Fruit fly (Drosophila melanogaster) whole organism, embryonic: ENCODE measurements around the gene dome.

Experiments used
- Bgb ChIP-seq: fragments of 200-800 bp; sonication (Bioruptor generic); IDR thresholded peaks from 2 replicates; pipeline ENCODE4 v1.3.6; 2022; ENCODE audit warnings: missing biosample characterization, missing genetic modification characterization; ENCODE audit not compliant: partially characterized antibody
- CG11696 ChIP-seq: fragments of 200-800 bp; sonication (Bioruptor generic); IDR thresholded peaks from 2 replicates; pipeline ENCODE4 v1.3.6; 2022; ENCODE audit warnings: missing biosample characterization, missing genetic modification characterization
- CG12236 ChIP-seq: fragments of 200-800 bp; sonication (Bioruptor generic); optimal IDR thresholded peaks from 2 replicates; lab custom pipeline; 2016; ENCODE audit warnings: missing biosample characterization, missing genetic modification characterization
- CG13123 ChIP-seq: fragments of 200-800 bp; sonication (Bioruptor generic); optimal IDR thresholded peaks from 2 replicates; lab custom pipeline; 2016; ENCODE audit warnings: missing biosample characterization, missing genetic modification characterization
- CG13287 ChIP-seq: fragments of 200-800 bp; sonication (Bioruptor generic); IDR thresholded peaks from 2 replicates; pipeline ENCODE4 v1.3.6; 2022; ENCODE audit warnings: missing biosample characterization, missing genetic modification characterization; ENCODE audit not compliant: partially characterized antibody
- CG13624 ChIP-seq: fragments of 200-800 bp; sonication (Bioruptor generic); optimal IDR thresholded peaks from 2 replicates; lab custom pipeline; 2016; ENCODE audit warnings: missing biosample characterization, missing genetic modification characterization
- CG15269 ChIP-seq: fragments of 200-800 bp; sonication (Bioruptor generic); optimal IDR thresholded peaks from 2 replicates; lab custom pipeline; 2018; ENCODE audit warnings: missing biosample characterization, mild to moderate bottlenecking, missing genetic modification characterization, moderate library complexity
- CG17361 ChIP-seq: fragments of 200-800 bp; sonication (Bioruptor generic); IDR thresholded peaks from 3 replicates; pipeline ENCODE4 v1.3.6; 2022; ENCODE audit warnings: missing biosample characterization, missing genetic modification characterization
- CG18599 ChIP-seq: fragments of 200-800 bp; sonication (Bioruptor generic); optimal IDR thresholded peaks from 3 replicates; lab custom pipeline; 2017; ENCODE audit warnings: missing biosample characterization, missing genetic modification characterization, mild to moderate bottlenecking, moderate library complexity, missing genetic modification reagents
- CG2875 ChIP-seq: fragments of 200-800 bp; sonication (Bioruptor generic); optimal IDR thresholded peaks from 2 replicates; lab custom pipeline; 2017; ENCODE audit warnings: missing biosample characterization, mild to moderate bottlenecking, missing genetic modification characterization, missing genetic modification reagents
- CG30020 ChIP-seq: fragments of 200-800 bp; optimal IDR thresholded peaks from 2 replicates; lab custom pipeline; 2019; ENCODE audit warnings: missing biosample characterization, mild to moderate bottlenecking, missing genetic modification characterization, moderate library complexity
- CG30403 ChIP-seq: fragments of 200-800 bp; sonication (Bioruptor generic); optimal IDR thresholded peaks from 3 replicates; lab custom pipeline; 2016; ENCODE audit warnings: missing biosample characterization, missing genetic modification characterization
- CG34224 ChIP-seq: fragments of 200-800 bp; sonication (Bioruptor generic); IDR thresholded peaks from 3 replicates; pipeline ENCODE4 v1.3.6; 2022; ENCODE audit warnings: missing biosample characterization, missing genetic modification characterization; ENCODE audit not compliant: partially characterized antibody
- CG3847 ChIP-seq: fragments of 200-800 bp; sonication (Bioruptor generic); IDR thresholded peaks from 2 replicates; pipeline ENCODE4 v1.3.6; 2022; ENCODE audit warnings: missing biosample characterization, missing genetic modification characterization
- CG43689 ChIP-seq: fragments of 200-800 bp; sonication (Bioruptor generic); IDR thresholded peaks from 2 replicates; pipeline ENCODE4 v1.3.6; 2022; ENCODE audit warnings: missing biosample characterization, missing genetic modification characterization
- CG4707 ChIP-seq: fragments of 200-800 bp; sonication (Bioruptor generic); optimal IDR thresholded peaks from 2 replicates; lab custom pipeline; 2018; ENCODE audit warnings: missing biosample characterization, mild to moderate bottlenecking, missing genetic modification characterization, moderate library complexity
- CG6791 ChIP-seq: fragments of 200-800 bp; sonication (Bioruptor generic); IDR thresholded peaks from 3 replicates; pipeline ENCODE4 v1.3.6; 2022; ENCODE audit warnings: missing biosample characterization, missing genetic modification characterization; ENCODE audit not compliant: partially characterized antibody
- D19A ChIP-seq: fragments of 200-800 bp; optimal IDR thresholded peaks from 3 replicates; lab custom pipeline; 2019; ENCODE audit warnings: missing biosample characterization, mild to moderate bottlenecking, missing genetic modification characterization, moderate library complexity
- Dbx ChIP-seq: fragments of 200-800 bp; sonication (Bioruptor generic); IDR thresholded peaks from 3 replicates; pipeline ENCODE4 v1.3.6; 2022; ENCODE audit warnings: missing biosample characterization, missing genetic modification characterization
- Deaf1 ChIP-seq: fragments of 200-800 bp; optimal IDR thresholded peaks from 3 replicates; lab custom pipeline; 2019; ENCODE audit warnings: missing biosample characterization, mild to moderate bottlenecking, missing genetic modification characterization, moderate library complexity
- Dref ChIP-seq: fragments of 200-800 bp; sonication (Bioruptor generic); IDR thresholded peaks from 2 replicates; pipeline ENCODE4 v1.3.6; 2022; ENCODE audit warnings: missing biosample characterization, missing genetic modification characterization
- ERR ChIP-seq: fragments of 200-800 bp; sonication (Bioruptor generic); optimal IDR thresholded peaks from 2 replicates; lab custom pipeline; 2016; ENCODE audit warnings: missing biosample characterization, missing genetic modification characterization
- H2.0 ChIP-seq: fragments of 200-800 bp; sonication (Bioruptor generic); IDR thresholded peaks from 2 replicates; pipeline ENCODE4 v1.3.6; 2022; ENCODE audit warnings: missing biosample characterization, missing genetic modification characterization
- HLHmδ ChIP-seq: fragments of 200-800 bp; sonication (Bioruptor generic); optimal IDR thresholded peaks from 2 replicates; lab custom pipeline; 2018; ENCODE audit warnings: missing biosample characterization, mild to moderate bottlenecking, missing genetic modification characterization, moderate library complexity
- Hey ChIP-seq: fragments of 200-800 bp; sonication (Bioruptor generic); optimal IDR thresholded peaks from 3 replicates; lab custom pipeline; 2018; ENCODE audit warnings: missing biosample characterization, mild to moderate bottlenecking, missing genetic modification characterization
- Jarid2 ChIP-seq: fragments of 200-800 bp; sonication (Bioruptor generic); optimal IDR thresholded peaks from 3 replicates; lab custom pipeline; 2017; ENCODE audit warnings: mild to moderate bottlenecking, missing biosample characterization, missing genetic modification reagents, missing genetic modification characterization
- Med ChIP-seq: fragments of 200-800 bp; sonication (Bioruptor generic); peaks from one replicate; lab custom pipeline; 2016; ENCODE audit warnings: missing biosample characterization, missing genetic modification characterization, mild to moderate bottlenecking, inconsistent platforms, moderate library complexity
- Rfx ChIP-seq: fragments of 200-800 bp; sonication (Bioruptor generic); IDR thresholded peaks from 2 replicates; pipeline ENCODE4 v1.3.6; 2022; ENCODE audit warnings: missing biosample characterization, missing genetic modification characterization
- Tbp ChIP-seq: fragments of >200 bp; optimal IDR thresholded peaks from 2 replicates; lab custom pipeline; 2018; ENCODE audit warnings: missing biosample characterization, missing genetic modification characterization
- Trl ChIP-seq, 3 experiments: fragments of >200 bp in 2 of 3; fragments of 200-800 bp in 1 of 3; sonication (Bioruptor generic) in 1 of 3; optimal IDR thresholded peaks; 2 replicates in 1 of 3; 3 replicates in 2 of 3; lab custom pipeline; 2016 to 2017; ENCODE audit warnings: missing biosample characterization in 1 of 3, missing genetic modification characterization in 1 of 3
- ara ChIP-seq: fragments of 200-800 bp; sonication (Bioruptor generic); IDR thresholded peaks from 2 replicates; pipeline ENCODE4 v1.3.6; 2022; ENCODE audit warnings: missing biosample characterization, missing genetic modification characterization
- bbx ChIP-seq: fragments of 200-800 bp; sonication (Bioruptor generic); IDR thresholded peaks from 2 replicates; pipeline ENCODE4 v1.3.6; 2022; ENCODE audit warnings: missing biosample characterization, missing genetic modification characterization; ENCODE audit not compliant: partially characterized antibody
- cas ChIP-seq: fragments of 200-800 bp; sonication (Bioruptor generic); IDR thresholded peaks from 2 replicates; pipeline ENCODE4 v1.3.6; 2022; ENCODE audit warnings: missing biosample characterization, missing genetic modification characterization
- cg ChIP-seq: fragments of 200-800 bp; sonication (Bioruptor generic); optimal IDR thresholded peaks from 3 replicates; lab custom pipeline; 2019; ENCODE audit warnings: missing biosample characterization, mild to moderate bottlenecking, missing genetic modification characterization, moderate library complexity
- chm ChIP-seq: fragments of 200-800 bp; sonication (Bioruptor generic); IDR thresholded peaks from 2 replicates; pipeline ENCODE4 v1.3.6; 2022; ENCODE audit warnings: missing biosample characterization, missing genetic modification characterization
- crp ChIP-seq, 2 experiments: fragments of 200-800 bp; sonication (Bioruptor generic); optimal IDR thresholded peaks; 2 replicates in 1 of 2; 3 replicates in 1 of 2; lab custom pipeline; 2017; ENCODE audit warnings: missing biosample characterization in 2 of 2, missing genetic modification characterization in 2 of 2, mild to moderate bottlenecking in 1 of 2, moderate library complexity in 1 of 2
- disco-r ChIP-seq: fragments of 200-800 bp; sonication (Bioruptor generic); optimal IDR thresholded peaks from 2 replicates; lab custom pipeline; 2016; ENCODE audit warnings: missing biosample characterization, missing genetic modification characterization
- fd3F ChIP-seq: fragments of 200-800 bp; sonication (Bioruptor generic); optimal IDR thresholded peaks from 2 replicates; lab custom pipeline; 2018; ENCODE audit warnings: missing biosample characterization, mild to moderate bottlenecking, missing genetic modification characterization, moderate library complexity
- gce ChIP-seq: fragments of 200-800 bp; sonication (Bioruptor generic); IDR thresholded peaks from 3 replicates; pipeline ENCODE4 v1.3.6; 2022; ENCODE audit warnings: missing biosample characterization, missing genetic modification characterization
- gt ChIP-seq: fragments of 200-800 bp; sonication (Bioruptor generic); IDR thresholded peaks from 2 replicates; pipeline ENCODE4 v1.3.6; 2022; ENCODE audit warnings: missing biosample characterization, missing genetic modification characterization
- kay ChIP-seq: fragments of 200-800 bp; sonication (Bioruptor generic); optimal IDR thresholded peaks from 2 replicates; lab custom pipeline; 2016; ENCODE audit warnings: missing biosample characterization, missing genetic modification characterization
- lbe ChIP-seq: fragments of 200-800 bp; sonication (Bioruptor generic); optimal IDR thresholded peaks from 2 replicates; lab custom pipeline; 2016; ENCODE audit warnings: missing biosample characterization, mild to moderate bottlenecking, missing genetic modification characterization
- nerfin-1 ChIP-seq: fragments of 200-800 bp; sonication (Bioruptor generic); optimal IDR thresholded peaks from 3 replicates; lab custom pipeline; 2019; ENCODE audit warnings: missing biosample characterization, mild to moderate bottlenecking, missing genetic modification characterization, moderate library complexity
- nom ChIP-seq: fragments of 200-800 bp; sonication (Bioruptor generic); optimal IDR thresholded peaks from 2 replicates; lab custom pipeline; 2017; ENCODE audit warnings: missing biosample characterization, missing genetic modification characterization, mild to moderate bottlenecking, moderate library complexity, missing genetic modification reagents
- pb ChIP-seq: fragments of 200-800 bp; sonication (Bioruptor generic); optimal IDR thresholded peaks from 3 replicates; lab custom pipeline; 2016; ENCODE audit warnings: missing biosample characterization, missing genetic modification characterization
- pho ChIP-seq: fragments of 200-800 bp; sonication (Bioruptor generic); optimal IDR thresholded peaks from 2 replicates; lab custom pipeline; 2016; ENCODE audit warnings: missing biosample characterization, missing genetic modification characterization
- sim ChIP-seq: fragments of 200-800 bp; sonication (Bioruptor generic); IDR thresholded peaks from 2 replicates; pipeline ENCODE4 v1.3.6; 2022; ENCODE audit warnings: missing biosample characterization, missing genetic modification characterization
- unc-4 ChIP-seq: fragments of 200-800 bp; sonication (Bioruptor generic); IDR thresholded peaks from 2 replicates; pipeline ENCODE4 v1.3.6; 2022; ENCODE audit warnings: missing biosample characterization, missing genetic modification characterization; ENCODE audit not compliant: partially characterized antibody
- z ChIP-seq: fragments of 200-800 bp; sonication (Bioruptor generic); IDR thresholded peaks from 3 replicates; pipeline ENCODE4 v1.3.6; 2022; ENCODE audit warnings: missing biosample characterization, missing genetic modification characterization

Gene dome

DNA sequence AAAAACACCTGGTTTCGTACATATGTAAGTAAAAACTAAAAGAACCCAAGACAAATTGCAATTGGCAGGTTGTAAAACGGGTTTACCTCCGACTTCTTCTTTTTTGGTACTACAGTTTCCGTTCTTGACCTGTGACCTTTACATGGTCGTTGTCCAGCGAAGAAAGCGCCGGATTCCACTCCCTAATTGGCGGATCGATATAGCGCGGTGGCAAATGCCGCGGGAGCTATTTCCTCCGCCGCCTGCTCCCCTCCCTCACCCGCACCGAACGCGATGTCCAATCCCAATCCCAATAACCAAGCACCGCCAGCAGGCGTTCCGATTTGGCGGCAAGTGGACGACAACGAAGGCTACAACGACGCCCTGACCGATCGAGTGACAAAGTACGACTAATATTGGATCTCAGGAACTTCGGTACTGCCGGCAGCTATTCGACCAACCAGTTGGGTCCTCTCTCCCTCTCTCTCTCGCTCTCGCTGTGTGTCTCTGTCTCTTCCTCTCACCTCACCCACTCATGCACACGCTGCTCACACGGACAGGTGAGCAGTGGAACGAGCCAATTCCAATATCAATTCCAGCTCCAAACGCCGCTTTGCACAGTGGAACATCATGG lies 20.6 kb downstream of the dome start (continued):
- TF ChIP-seq CG13123 (GFP tag; lab: Kevin White, UChicago) = no peak
- no peak for TF ChIP-seq lbe
- TF ChIP-seq CG6791 (GFP tag; lab: Robert Waterston, UW) = peak; percentile 47; the same call in 1 of the 3 replicates
- TF ChIP-seq CG13287 (GFP tag; lab: Robert Waterston, UW) = peak; percentile 35; the same call in 1 of the 2 replicates
- TF ChIP-seq CG12236 = no peak
- TF ChIP-seq CG11696 = no peak
- TF ChIP-seq cg = peak; percentile 67
- TF ChIP-seq CG30403 (GFP tag; lab: Kevin White, UChicago) = no peak
- TF ChIP-seq Rfx (GFP tag; lab: Robert Waterston, UW) = no peak; the same call in 1 of the 2 replicates
- peak; percentile 82 for TF ChIP-seq Jarid2 (GFP tag; lab: Kevin White, UChicago)
- peak; percentile 74 to 83 for TF ChIP-seq Trl (optimal IDR thresholded peaks at IDR 0.05; lab: Kevin White, UChicago)
- no peak for TF ChIP-seq Trl (GFP tag; optimal IDR thresholded peaks at IDR 0.05; lab: Kevin White, UChicago)
- TF ChIP-seq nerfin-1 (tag; lab: Kevin White, UChicago) = no peak
- TF ChIP-seq pho (GFP tag; lab: Kevin White, UChicago) = peak; percentile 11
- no peak for TF ChIP-seq ERR (GFP tag; lab: Kevin White, UChicago)
- no peak for TF ChIP-seq Dref (GFP tag; lab: Robert Waterston, UW)
- TF ChIP-seq Bgb (GFP tag; lab: Robert Waterston, UW) = peak; percentile 32; the same call in 1 of the 2 replicates
- peak; percentile 18 for TF ChIP-seq CG13624 (GFP tag; lab: Kevin White, UChicago)
- TF ChIP-seq ara = 0 out of 2 replicates have a peak, but pooled peaks have one; percentile 21
- TF ChIP-seq gt (GFP tag; lab: Robert Waterston, UW) = no peak
- no peak for TF ChIP-seq CG4707 (GFP tag; lab: Kevin White, UChicago)
- no peak for TF ChIP-seq CG2875 (GFP tag; lab: Kevin White, UChicago)
- no peak for TF ChIP-seq sim
- TF ChIP-seq Dbx (GFP tag; lab: Robert Waterston, UW) = 0 out of 3 replicates have a peak, but pooled peaks have one; percentile 29
- peak; percentile 40; the same call in 1 of the 2 replicates for TF ChIP-seq unc-4 (GFP tag; lab: Robert Waterston, UW)
- 0 out of 2 replicates have a peak, but pooled peaks have one; percentile 32 for TF ChIP-seq cas
- no peak for TF ChIP-seq CG15269 (tag; lab: Kevin White, UChicago)
- no peak for TF ChIP-seq kay (GFP tag; lab: Kevin White, UChicago)
- TF ChIP-seq CG17361 (GFP tag; lab: Robert Waterston, UW) = no peak
- no peak for TF ChIP-seq CG30020 (tag; lab: Kevin White, UChicago)
- TF ChIP-seq fd3F (GFP tag; lab: Kevin White, UChicago) = no peak
- TF ChIP-seq disco-r (GFP tag; lab: Kevin White, UChicago) = no peak
- TF ChIP-seq pb = no peak
- no peak for TF ChIP-seq CG18599 (GFP tag; lab: Kevin White, UChicago)
- no peak for TF ChIP-seq gce (GFP tag; lab: Robert Waterston, UW)
- no peak for TF ChIP-seq CG43689
- TF ChIP-seq Hey = no peak
- peak; percentile 85 for TF ChIP-seq HLHmδ (GFP tag; lab: Kevin White, UChicago)
- TF ChIP-seq nom (GFP tag; lab: Kevin White, UChicago) = peak; percentile 29
- peak; percentile 74 for TF ChIP-seq Deaf1
- TF ChIP-seq bbx (GFP tag; lab: Robert Waterston, UW) = peak; percentile 37
- TF ChIP-seq CG34224 (GFP tag; lab: Robert Waterston, UW) = 0 out of 3 replicates have a peak, but pooled peaks have one; percentile 31
- no peak for TF ChIP-seq crp (GFP tag; optimal IDR thresholded peaks at IDR 0.05; lab: Kevin White, UChicago)
- no peak for TF ChIP-seq H2.0 (GFP tag; lab: Robert Waterston, UW)
- no peak for TF ChIP-seq CG3847 (GFP tag; lab: Robert Waterston, UW)
- no peak for TF ChIP-seq Tbp (GFP tag; lab: Kevin White, UChicago)
- peak; percentile 51; the same call in 1 of the 3 replicates for TF ChIP-seq z (GFP tag; lab: Robert Waterston, UW)
- no peak for TF ChIP-seq D19A (tag; lab: Kevin White, UChicago)
- peak; percentile 43 for TF ChIP-seq Med
- TF ChIP-seq chm (GFP tag; lab: Robert Waterston, UW) = peak; percentile 82; the same call in 1 of the 2 replicates
